In the genomic region with DNA sequence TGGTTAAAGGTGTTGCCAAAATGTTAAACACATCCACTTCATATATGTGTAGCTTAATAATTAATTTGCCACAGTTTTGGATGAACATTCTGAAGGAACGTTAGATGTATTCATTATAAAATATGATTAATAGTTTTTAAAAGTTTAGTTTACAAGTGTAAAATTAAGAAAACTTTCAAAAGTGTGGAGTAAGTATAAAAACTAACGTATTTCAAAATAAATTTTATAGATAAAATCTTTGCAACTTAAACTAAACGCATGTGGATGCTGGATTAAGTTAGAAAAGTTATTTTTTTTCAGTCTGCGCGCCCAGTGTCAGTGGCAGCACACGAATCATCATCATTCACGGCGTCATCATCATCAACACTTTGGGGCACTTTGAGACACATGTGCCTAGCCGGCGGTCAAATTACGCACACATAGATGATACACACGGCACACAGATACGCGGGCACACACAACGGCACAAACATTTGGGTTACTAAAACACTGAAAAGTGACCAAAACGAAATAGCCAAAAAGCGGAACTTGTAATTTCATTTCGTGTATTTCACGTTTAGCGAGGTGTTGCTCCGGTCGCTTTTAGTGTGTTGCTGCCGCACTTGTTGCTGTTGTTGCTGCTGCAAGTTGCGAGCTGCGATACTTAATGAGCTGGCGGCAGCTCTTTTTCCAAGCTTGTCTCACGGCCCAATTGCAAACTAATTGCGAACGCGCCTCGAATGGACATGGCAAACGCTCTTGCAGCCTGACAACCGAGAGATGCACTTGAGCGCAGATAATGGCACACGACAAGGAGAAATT, we compare ENCODE assay signal across 1 fruit fly cellular context.
TF ChIP-seq lines count a peak whose summit lies in the region.

No protein-coding gene starts in this region.

TF ChIP-seq in whole organism, embryonic, 481 proteins besides CTCF, POLR2A, EP300 and RAD21 (continued from another document and continues in another):
- TF ChIP-seq tna (GFP tag; IDR thresholded peaks at IDR 0.05; lab: Robert Waterston, UW; ENCODE audit: partially characterized antibody) (no peak), gcm (GFP tag; optimal IDR thresholded peaks at IDR 0.05; lab: Kevin White, UChicago) (peak; percentile 6), ro (GFP tag; IDR thresholded peaks at IDR 0.05; lab: Robert Waterston, UW) (no peak), CG3838 (GFP tag; optimal IDR thresholded peaks at IDR 0.05; lab: Kevin White, UChicago) (no peak), sima (GFP tag; optimal IDR thresholded peaks at IDR 0.05; lab: Kevin White, UChicago) (no peak), Eip74EF (GFP tag; optimal IDR thresholded peaks at IDR 0.05; lab: Kevin White, UChicago) (peak in 1 of 2 experiments; percentile 56), HLH54F (GFP tag; optimal IDR thresholded peaks at IDR 0.05; lab: Kevin White, UChicago) (peak; percentile 54), bab2 (GFP tag; optimal IDR thresholded peaks at IDR 0.05; lab: Kevin White, UChicago) (no peak), CG7786 (GFP tag; optimal IDR thresholded peaks at IDR 0.05; lab: Kevin White, UChicago) (no peak), CG6765 (GFP tag; optimal IDR thresholded peaks at IDR 0.05; lab: Kevin White, UChicago) (no peak), vvl (GFP tag; IDR thresholded peaks at IDR 0.05; lab: Robert Waterston, UW) (no peak), ken (GFP tag; IDR thresholded peaks at IDR 0.05; lab: Robert Waterston, UW) (0 out of 3 replicates have a peak, but pooled peaks have one; percentile 33), CG10654 (GFP tag; optimal IDR thresholded peaks at IDR 0.05; lab: Kevin White, UChicago) (peak; percentile 18), ftz-f1 (GFP tag; optimal IDR thresholded peaks at IDR 0.05; lab: Kevin White, UChicago) (no peak), her (GFP tag; optimal IDR thresholded peaks at IDR 0.05; lab: Kevin White, UChicago) (no peak), Hr39 (optimal IDR thresholded peaks at IDR 0.05; lab: Kevin White, UChicago) (no peak), jumu (GFP tag; optimal IDR thresholded peaks at IDR 0.05; lab: Kevin White, UChicago) (no peak), CG3281 (GFP tag; optimal IDR thresholded peaks at IDR 0.05; lab: Kevin White, UChicago) (peak; percentile 26), rib (GFP tag; IDR thresholded peaks at IDR 0.05; lab: Robert Waterston, UW) (no peak), CG16813 (GFP tag; IDR thresholded peaks at IDR 0.05; lab: Robert Waterston, UW; ENCODE audit: partially characterized antibody) (no peak), Usf (GFP tag; optimal IDR thresholded peaks at IDR 0.05; lab: Kevin White, UChicago) (no peak), Meics (GFP tag; optimal IDR thresholded peaks at IDR 0.05; lab: Kevin White, UChicago) (peak; percentile 59), CoRest (tag; optimal IDR thresholded peaks at IDR 0.05; lab: Kevin White, UChicago) (peak; percentile 78), CG13894 (tag; optimal IDR thresholded peaks at IDR 0.05; lab: Kevin White, UChicago) (no peak), Oaz (GFP tag; IDR thresholded peaks at IDR 0.05; lab: Robert Waterston, UW) (peak; percentile 49), nau (GFP tag; optimal IDR thresholded peaks at IDR 0.05; lab: Kevin White, UChicago) (peak; percentile 36), BEAF-32 (GFP tag; optimal IDR thresholded peaks at IDR 0.05; lab: Kevin White, UChicago) (no peak), ab (GFP tag; optimal IDR thresholded peaks at IDR 0.05; lab: Kevin White, UChicago) (no peak), insv (GFP tag; optimal IDR thresholded peaks at IDR 0.05; lab: Kevin White, UChicago) (no peak), otp (GFP tag; IDR thresholded peaks at IDR 0.05; lab: Robert Waterston, UW) (no peak), CG15696 (tag; optimal IDR thresholded peaks at IDR 0.05; lab: Kevin White, UChicago) (no peak), CG12071 (GFP tag; optimal IDR thresholded peaks at IDR 0.05; lab: Kevin White, UChicago) (no peak), CG7357 (GFP tag; IDR thresholded peaks at IDR 0.05; lab: Robert Waterston, UW) (peak; percentile 54; the same call in 2 of the 3 replicates), ap (GFP tag; IDR thresholded peaks at IDR 0.05; lab: Robert Waterston, UW) (peak; percentile 70), NfI (GFP tag; optimal IDR thresholded peaks at IDR 0.05; lab: Kevin White, UChicago) (peak; percentile 41), klu (GFP tag; IDR thresholded peaks at IDR 0.05; lab: Robert Waterston, UW) (0 out of 2 replicates have a peak, but pooled peaks have one; percentile 20), slp2 (GFP tag; optimal IDR thresholded peaks at IDR 0.05; lab: Kevin White, UChicago) (no peak), hbn (GFP tag; IDR thresholded peaks at IDR 0.05; lab: Robert Waterston, UW; ENCODE audit: partially characterized antibody) (no peak), Sry-β (GFP tag; optimal IDR thresholded peaks at IDR 0.05; lab: Kevin White, UChicago) (no peak), gfzf (GFP tag; optimal IDR thresholded peaks at IDR 0.05; lab: Kevin White, UChicago) (no peak), CG6272 (GFP tag; IDR thresholded peaks at IDR 0.05; lab: Robert Waterston, UW) (no peak), CG11504 (tag; optimal IDR thresholded peaks at IDR 0.05; lab: Kevin White, UChicago) (peak; percentile 88), CG11696 (GFP tag; IDR thresholded peaks at IDR 0.05; lab: Robert Waterston, UW) (no peak), dm (GFP tag; optimal IDR thresholded peaks at IDR 0.05; lab: Kevin White, UChicago) (no peak), oc (tag; optimal IDR thresholded peaks at IDR 0.05; lab: Kevin White, UChicago) (peak; percentile 5), z (GFP tag; IDR thresholded peaks at IDR 0.05; lab: Robert Waterston, UW) (no peak), mirr (GFP tag; optimal IDR thresholded peaks at IDR 0.05; lab: Kevin White, UChicago) (no peak), CG18619 (GFP tag; optimal IDR thresholded peaks at IDR 0.05; lab: Kevin White, UChicago) (peak; percentile 70), chn (GFP tag; optimal IDR thresholded peaks at IDR 0.05; lab: Kevin White, UChicago) (no peak), CG9932 (GFP tag; IDR thresholded peaks at IDR 0.05; lab: Robert Waterston, UW) (peak; percentile 47; the same call in 1 of the 2 replicates), Deaf1 (tag; optimal IDR thresholded peaks at IDR 0.05; lab: Kevin White, UChicago) (no peak), tap (tag; optimal IDR thresholded peaks at IDR 0.05; lab: Kevin White, UChicago) (no peak), Mrtf (GFP tag; IDR thresholded peaks at IDR 0.05; lab: Robert Waterston, UW) (0 out of 3 replicates have a peak, but pooled peaks have one; percentile 10), Nf-YC (tag; optimal IDR thresholded peaks at IDR 0.05; lab: Kevin White, UChicago) (no peak), E2f1 (GFP tag; IDR thresholded peaks at IDR 0.05; lab: Robert Waterston, UW) (peak; percentile 41; the same call in 1 of the 2 replicates), CG4730 (GFP tag; IDR thresholded peaks at IDR 0.05; lab: Robert Waterston, UW) (no peak), inv (GFP tag; IDR thresholded peaks at IDR 0.05; lab: Robert Waterston, UW; ENCODE audit: partially characterized antibody) (no peak), Myb (GFP tag; optimal IDR thresholded peaks at IDR 0.05; lab: Kevin White, UChicago) (no peak), cg (GFP tag; optimal IDR thresholded peaks at IDR 0.05; lab: Kevin White, UChicago) (peak; percentile 37), BtbVII (GFP tag; optimal IDR thresholded peaks at IDR 0.05; lab: Kevin White, UChicago) (peak; percentile 24), Jarid2 (GFP tag; optimal IDR thresholded peaks at IDR 0.05; lab: Kevin White, UChicago) (peak; percentile 29), Fer3 (tag; optimal IDR thresholded peaks at IDR 0.05; lab: Kevin White, UChicago) (no peak), pnt (GFP tag; optimal IDR thresholded peaks at IDR 0.05; lab: Kevin White, UChicago) (no peak), CG6683 (GFP tag; optimal IDR thresholded peaks at IDR 0.05; lab: Kevin White, UChicago) (no peak), CG6813 (GFP tag; optimal IDR thresholded peaks at IDR 0.05; lab: Kevin White, UChicago) (no peak), CG18011 (GFP tag; optimal IDR thresholded peaks at IDR 0.05; lab: Kevin White, UChicago) (no peak), fd102C (GFP tag; optimal IDR thresholded peaks at IDR 0.05; lab: Kevin White, UChicago) (no peak), sna (GFP tag; IDR thresholded peaks at IDR 0.05; lab: Robert Waterston, UW; ENCODE audit: partially characterized antibody) (no peak), CG6254 (GFP tag; optimal IDR thresholded peaks at IDR 0.05; lab: Kevin White, UChicago) (no peak), CG10543 (GFP tag; optimal IDR thresholded peaks at IDR 0.05; lab: Kevin White, UChicago) (no peak), en (GFP tag; optimal IDR thresholded peaks at IDR 0.05; lab: Kevin White, UChicago) (no peak), kay (GFP tag; optimal IDR thresholded peaks at IDR 0.05; lab: Kevin White, UChicago) (peak; percentile 55), Max (GFP tag; optimal IDR thresholded peaks at IDR 0.05; lab: Kevin White, UChicago) (peak; percentile 6), dmrt11E (tag; optimal IDR thresholded peaks at IDR 0.05; lab: Kevin White, UChicago) (peak; percentile 0), tup (GFP tag; optimal IDR thresholded peaks at IDR 0.05; lab: Kevin White, UChicago) (no peak), abd-A (tag; optimal IDR thresholded peaks at IDR 0.05; lab: Kevin White, UChicago) (no peak), dysf (GFP tag; IDR thresholded peaks at IDR 0.05; lab: Robert Waterston, UW) (peak; percentile 73), toy (GFP tag; IDR thresholded peaks at IDR 0.05; lab: Robert Waterston, UW) (no peak), bigmax (GFP tag; optimal IDR thresholded peaks at IDR 0.05; lab: Kevin White, UChicago) (no peak), Asciz (GFP tag; optimal IDR thresholded peaks at IDR 0.05; lab: Kevin White, UChicago) (peak; percentile 46), CG10979 (tag; optimal IDR thresholded peaks at IDR 0.05; lab: Kevin White, UChicago) (peak; percentile 56), aop (GFP tag; IDR thresholded peaks at IDR 0.05; lab: Robert Waterston, UW) (no peak), CG15601 (tag; optimal IDR thresholded peaks at IDR 0.05; lab: Kevin White, UChicago) (peak; percentile 24), Adf1 (GFP tag; IDR thresholded peaks at IDR 0.05; lab: Robert Waterston, UW) (no peak), CG14014 (GFP tag; IDR thresholded peaks at IDR 0.05; lab: Robert Waterston, UW) (0 out of 2 replicates have a peak, but pooled peaks have one; percentile 14), chif (GFP tag; optimal IDR thresholded peaks at IDR 0.05; lab: Kevin White, UChicago) (peak in 1 of 2 experiments; percentile 11), Dad (GFP tag; optimal IDR thresholded peaks at IDR 0.05; lab: Kevin White, UChicago) (no peak), zfh1 (GFP tag; IDR thresholded peaks at IDR 0.05; lab: Robert Waterston, UW) (no peak), sob (GFP tag; IDR thresholded peaks at IDR 0.05; lab: Robert Waterston, UW) (no peak), Atf6 (GFP tag; IDR thresholded peaks at IDR 0.05; lab: Robert Waterston, UW) (peak; percentile 69; the same call in 1 of the 2 replicates), btn (GFP tag; optimal IDR thresholded peaks at IDR 0.05; lab: Kevin White, UChicago) (no peak), pum (GFP tag; optimal IDR thresholded peaks at IDR 0.05; lab: Kevin White, UChicago) (peak; percentile 2), Ravus (GFP tag; IDR thresholded peaks at IDR 0.05; lab: Robert Waterston, UW) (no peak), CG3847 (GFP tag; IDR thresholded peaks at IDR 0.05; lab: Robert Waterston, UW) (no peak), CG17186 (GFP tag; optimal IDR thresholded peaks at IDR 0.05; lab: Kevin White, UChicago) (no peak), Hand (GFP tag; optimal IDR thresholded peaks at IDR 0.05; lab: Kevin White, UChicago) (no peak), knrl (GFP tag; IDR thresholded peaks at IDR 0.05; lab: Robert Waterston, UW; ENCODE audit: partially characterized antibody) (no peak), Gsc (GFP tag; IDR thresholded peaks at IDR 0.05; lab: Robert Waterston, UW) (no peak), CG11723 (GFP tag; optimal IDR thresholded peaks at IDR 0.05; lab: Kevin White, UChicago) (peak; percentile 15), sc (optimal IDR thresholded peaks at IDR 0.05; lab: Kevin White, UChicago) (no peak), sc (GFP tag; optimal IDR thresholded peaks at IDR 0.05; lab: Kevin White, UChicago) (no peak), CG2120 (GFP tag; optimal IDR thresholded peaks at IDR 0.05; lab: Kevin White, UChicago) (peak; percentile 44), CG10565 (GFP tag; optimal IDR thresholded peaks at IDR 0.05; lab: Kevin White, UChicago) (no peak), peb (GFP tag; IDR thresholded peaks at IDR 0.05; lab: Robert Waterston, UW) (no peak), pan (optimal IDR thresholded peaks at IDR 0.05; lab: Kevin White, UChicago) (no peak), pan (GFP tag; optimal IDR thresholded peaks at IDR 0.05 in 1 of 2, IDR thresholded peaks at IDR 0.05 in 1 of 2) (peak in 1 of 2 experiments; percentile 18), H15 (GFP tag; IDR thresholded peaks at IDR 0.05; lab: Robert Waterston, UW) (no peak), CG33557 (GFP tag; optimal IDR thresholded peaks at IDR 0.05; lab: Kevin White, UChicago) (no peak), CG8290 (GFP tag; optimal IDR thresholded peaks at IDR 0.05; lab: Kevin White, UChicago) (no peak), CG8290 (tag; optimal IDR thresholded peaks at IDR 0.05; lab: Kevin White, UChicago) (peak in 1 of 2 experiments; percentile 23), Xbp1 (GFP tag; optimal IDR thresholded peaks at IDR 0.05; lab: Kevin White, UChicago) (peak; percentile 44), CG2199 (GFP tag; IDR thresholded peaks at IDR 0.05; lab: Robert Waterston, UW) (no peak), CG9727 (GFP tag; optimal IDR thresholded peaks at IDR 0.05; lab: Kevin White, UChicago) (peak; percentile 39), CG1647 (GFP tag; optimal IDR thresholded peaks at IDR 0.05; lab: Kevin White, UChicago) (no peak), CHES-1-like (GFP tag; optimal IDR thresholded peaks at IDR 0.05; lab: Kevin White, UChicago) (no peak), CG1792 (GFP tag; optimal IDR thresholded peaks at IDR 0.05; lab: Kevin White, UChicago) (no peak), gcm2 (GFP tag; optimal IDR thresholded peaks at IDR 0.05; lab: Kevin White, UChicago) (no peak), ac (GFP tag; optimal IDR thresholded peaks at IDR 0.05; lab: Kevin White, UChicago) (no peak), da (GFP tag; optimal IDR thresholded peaks at IDR 0.05; lab: Kevin White, UChicago) (no peak), CG2116 (GFP tag; optimal IDR thresholded peaks at IDR 0.05; lab: Kevin White, UChicago) (peak; percentile 0), Optix (GFP tag; IDR thresholded peaks at IDR 0.05; lab: Robert Waterston, UW) (no peak), GATAe (GFP tag; conservative IDR thresholded peaks at IDR 0.05; lab: Robert Waterston, UW) (no peak), CG2875 (GFP tag; optimal IDR thresholded peaks at IDR 0.05; lab: Kevin White, UChicago) (no peak), zf30C (GFP tag; optimal IDR thresholded peaks at IDR 0.05; lab: Kevin White, UChicago) (no peak), CG12219 (GFP tag; optimal IDR thresholded peaks at IDR 0.05; lab: Kevin White, UChicago) (peak; percentile 16)
